Fruit fly (Drosophila melanogaster) whole organism, embryonic: ENCODE measurements around the gene CG7627.

Source experiments
- B-H1 ChIP-seq: fragments of 200-800 bp; sonication (Bioruptor generic); IDR thresholded peaks from 3 replicates; pipeline ENCODE4 v1.3.6; 2022; ENCODE audit warnings: missing biosample characterization, missing genetic modification characterization
- CG10565 ChIP-seq: fragments of 200-800 bp; sonication (Bioruptor generic); optimal IDR thresholded peaks from 3 replicates; lab custom pipeline; 2016; ENCODE audit warnings: missing biosample characterization, mild to moderate bottlenecking, missing genetic modification characterization
- CG12071 ChIP-seq: fragments of 200-800 bp; sonication (Bioruptor generic); optimal IDR thresholded peaks from 3 replicates; lab custom pipeline; 2018; ENCODE audit warnings: missing biosample characterization, mild to moderate bottlenecking, missing genetic modification characterization
- CG1529 ChIP-seq: fragments of 200-800 bp; sonication (Bioruptor generic); optimal IDR thresholded peaks from 3 replicates; lab custom pipeline; 2018; ENCODE audit warnings: missing biosample characterization, missing genetic modification characterization
- CG1603 ChIP-seq: fragments of 200-800 bp; sonication (Bioruptor generic); optimal IDR thresholded peaks from 2 replicates; lab custom pipeline; 2019; ENCODE audit warnings: missing biosample characterization, mild to moderate bottlenecking, missing genetic modification characterization, moderate library complexity
- CG17912 ChIP-seq: fragments of 200-800 bp; sonication (Bioruptor generic); optimal IDR thresholded peaks from 2 replicates; lab custom pipeline; 2018; ENCODE audit warnings: missing biosample characterization, mild to moderate bottlenecking, missing genetic modification characterization
- CG18619 ChIP-seq: fragments of 200-800 bp; sonication (Bioruptor generic); optimal IDR thresholded peaks from 3 replicates; lab custom pipeline; 2017; ENCODE audit warnings: missing biosample characterization, mild to moderate bottlenecking, missing genetic modification characterization
- CG18764 ChIP-seq: fragments of 200-800 bp; sonication (Bioruptor generic); optimal IDR thresholded peaks from 3 replicates; lab custom pipeline; 2016; ENCODE audit warnings: missing biosample characterization, missing genetic modification characterization
- CG2875 ChIP-seq: fragments of 200-800 bp; sonication (Bioruptor generic); optimal IDR thresholded peaks from 2 replicates; lab custom pipeline; 2017; ENCODE audit warnings: missing biosample characterization, mild to moderate bottlenecking, missing genetic modification characterization, missing genetic modification reagents
- CG2889 ChIP-seq: fragments of 200-800 bp; sonication (Bioruptor generic); IDR thresholded peaks from 3 replicates; pipeline ENCODE4 v1.3.6; 2022; ENCODE audit warnings: missing biosample characterization, missing genetic modification characterization
- CG30431 ChIP-seq: fragments of 200-800 bp; sonication (Bioruptor generic); optimal IDR thresholded peaks from 2 replicates; lab custom pipeline; 2017; ENCODE audit warnings: missing biosample characterization, missing genetic modification characterization
- CG31224 ChIP-seq: fragments of 200-800 bp; sonication (Bioruptor generic); IDR thresholded peaks from 2 replicates; pipeline ENCODE4 v1.3.6; 2022; ENCODE audit warnings: missing biosample characterization, missing genetic modification characterization
- CG31388 ChIP-seq: fragments of 200-800 bp; sonication (Bioruptor generic); optimal IDR thresholded peaks from 2 replicates; lab custom pipeline; 2016; ENCODE audit warnings: missing biosample characterization, missing genetic modification characterization
- CG32532 ChIP-seq: fragments of 200-800 bp; sonication (Bioruptor generic); IDR thresholded peaks from 2 replicates; pipeline ENCODE4 v1.3.6; 2022; ENCODE audit warnings: missing biosample characterization, missing genetic modification characterization
- CG33213 ChIP-seq: fragments of 200-800 bp; sonication (Bioruptor generic); optimal IDR thresholded peaks from 3 replicates; lab custom pipeline; 2016; ENCODE audit warnings: missing biosample characterization, missing genetic modification characterization
- CG34224 ChIP-seq: fragments of 200-800 bp; sonication (Bioruptor generic); IDR thresholded peaks from 3 replicates; pipeline ENCODE4 v1.3.6; 2022; ENCODE audit warnings: missing biosample characterization, missing genetic modification characterization; ENCODE audit not compliant: partially characterized antibody
- CG4282 ChIP-seq: fragments of 200-800 bp; sonication (Bioruptor generic); optimal IDR thresholded peaks from 2 replicates; lab custom pipeline; 2016; ENCODE audit warnings: missing biosample characterization, missing genetic modification characterization
- CG4404 ChIP-seq: fragments of 200-800 bp; sonication (Bioruptor generic); IDR thresholded peaks from 2 replicates; pipeline ENCODE4 v1.3.6; 2022; ENCODE audit warnings: missing biosample characterization, missing genetic modification characterization
- CG4617 ChIP-seq: fragments of 200-800 bp; sonication (Bioruptor generic); optimal IDR thresholded peaks from 3 replicates; lab custom pipeline; 2016; ENCODE audit warnings: missing biosample characterization, missing genetic modification characterization, borderline replicate concordance
- CG4854 ChIP-seq: fragments of 200-800 bp; sonication (Bioruptor generic); optimal IDR thresholded peaks from 2 replicates; lab custom pipeline; 2016; ENCODE audit warnings: missing biosample characterization, missing genetic modification characterization, inconsistent platforms
- CG6654 ChIP-seq: fragments of 200-800 bp; sonication (Bioruptor generic); optimal IDR thresholded peaks from 2 replicates; lab custom pipeline; 2017; ENCODE audit warnings: missing biosample characterization, mild to moderate bottlenecking, missing genetic modification characterization
- CG6854 ChIP-seq: fragments of 200-800 bp; sonication (Bioruptor generic); optimal IDR thresholded peaks from 3 replicates; lab custom pipeline; 2017; ENCODE audit warnings: missing biosample characterization, mild to moderate bottlenecking, missing genetic modification characterization
- CG7839 ChIP-seq: fragments of 200-800 bp; sonication (Bioruptor generic); optimal IDR thresholded peaks from 3 replicates; lab custom pipeline; 2018; ENCODE audit warnings: missing biosample characterization, mild to moderate bottlenecking, missing genetic modification characterization, moderate library complexity
- CG9727 ChIP-seq: fragments of 200-800 bp; sonication (Bioruptor generic); optimal IDR thresholded peaks from 3 replicates; lab custom pipeline; 2017; ENCODE audit warnings: missing biosample characterization, mild to moderate bottlenecking, missing genetic modification characterization
- Camta ChIP-seq: fragments of 200-800 bp; sonication (Bioruptor generic); optimal IDR thresholded peaks from 2 replicates; lab custom pipeline; 2016; ENCODE audit warnings: missing biosample characterization, missing genetic modification characterization
- CkIIα-i1 ChIP-seq: fragments of 200-800 bp; sonication (Bioruptor generic); IDR thresholded peaks from 2 replicates; pipeline ENCODE4 v1.3.6; 2022; ENCODE audit warnings: missing biosample characterization, missing genetic modification characterization
- Dip2 ChIP-seq: fragments of 200-800 bp; sonication (Bioruptor generic); IDR thresholded peaks from 2 replicates; pipeline ENCODE4 v1.3.6; 2022; ENCODE audit warnings: missing biosample characterization, missing genetic modification characterization
- Fer1 ChIP-seq: fragments of 200-800 bp; sonication (Bioruptor generic); optimal IDR thresholded peaks from 2 replicates; lab custom pipeline; 2017; ENCODE audit warnings: missing biosample characterization, mild to moderate bottlenecking, missing genetic modification characterization
- Hr39 ChIP-seq: fragments of >200 bp; optimal IDR thresholded peaks from 2 replicates; lab custom pipeline; 2017
- Kr ChIP-seq: fragments of 200-800 bp; sonication (Bioruptor generic); optimal IDR thresholded peaks from 2 replicates; lab custom pipeline; 2017; ENCODE audit warnings: missing biosample characterization, mild to moderate bottlenecking, missing genetic modification characterization
- Max ChIP-seq: fragments of 200-800 bp; sonication (Bioruptor generic); optimal IDR thresholded peaks from 2 replicates; lab custom pipeline; 2016; ENCODE audit warnings: missing biosample characterization, mild to moderate bottlenecking, missing genetic modification characterization
- Mrtf ChIP-seq: fragments of 200-800 bp; sonication (Bioruptor generic); IDR thresholded peaks from 3 replicates; pipeline ENCODE4 v1.3.6; 2022; ENCODE audit warnings: missing biosample characterization, missing genetic modification characterization
- NC2α ChIP-seq: fragments of 200-800 bp; sonication (Bioruptor generic); optimal IDR thresholded peaks from 2 replicates; lab custom pipeline; 2016; ENCODE audit warnings: missing biosample characterization, missing genetic modification characterization
- Nf-YB ChIP-seq: fragments of 200-800 bp; sonication (Bioruptor generic); optimal IDR thresholded peaks from 3 replicates; lab custom pipeline; 2019; ENCODE audit warnings: missing biosample characterization, mild to moderate bottlenecking, missing genetic modification characterization, moderate library complexity
- Sry-δ ChIP-seq: fragments of 200-800 bp; sonication (Bioruptor generic); optimal IDR thresholded peaks from 2 replicates; lab custom pipeline; 2016; ENCODE audit warnings: missing biosample characterization, missing genetic modification characterization
- Vsx1 ChIP-seq: fragments of 200-800 bp; sonication (Bioruptor generic); optimal IDR thresholded peaks from 2 replicates; lab custom pipeline; 2017; ENCODE audit warnings: missing biosample characterization, mild to moderate bottlenecking, missing genetic modification characterization, missing genetic modification reagents
- amos ChIP-seq: fragments of 200-800 bp; sonication (Bioruptor generic); IDR thresholded peaks from 2 replicates; pipeline ENCODE4 v1.3.6; 2022; ENCODE audit warnings: missing biosample characterization, missing genetic modification characterization; ENCODE audit not compliant: partially characterized antibody
- ap ChIP-seq: fragments of 200-800 bp; sonication (Bioruptor generic); IDR thresholded peaks from 2 replicates; pipeline ENCODE4 v1.3.6; 2022; ENCODE audit warnings: missing biosample characterization, missing genetic modification characterization
- dmrt11E ChIP-seq: fragments of 200-800 bp; sonication (Bioruptor generic); optimal IDR thresholded peaks from 3 replicates; lab custom pipeline; 2018; ENCODE audit warnings: missing biosample characterization, mild to moderate bottlenecking, missing genetic modification characterization, moderate library complexity
- dmrt99B ChIP-seq: fragments of 200-800 bp; sonication (Bioruptor generic); optimal IDR thresholded peaks from 2 replicates; lab custom pipeline; 2018; ENCODE audit warnings: missing biosample characterization, mild to moderate bottlenecking, missing genetic modification characterization, moderate library complexity
- ems ChIP-seq: fragments of 200-800 bp; sonication (Bioruptor generic); optimal IDR thresholded peaks from 3 replicates; lab custom pipeline; 2016; ENCODE audit warnings: missing biosample characterization, missing genetic modification characterization
- fd3F ChIP-seq: fragments of 200-800 bp; sonication (Bioruptor generic); optimal IDR thresholded peaks from 2 replicates; lab custom pipeline; 2018; ENCODE audit warnings: missing biosample characterization, mild to moderate bottlenecking, missing genetic modification characterization, moderate library complexity
- gem ChIP-seq: fragments of 200-800 bp; sonication (Bioruptor generic); optimal IDR thresholded peaks from 2 replicates; lab custom pipeline; 2019; ENCODE audit warnings: missing biosample characterization, mild to moderate bottlenecking, missing genetic modification characterization, moderate library complexity
- ham ChIP-seq: fragments of 200-800 bp; sonication (Bioruptor generic); IDR thresholded peaks from 2 replicates; pipeline ENCODE4 v1.3.6; 2022; ENCODE audit warnings: missing biosample characterization, missing genetic modification characterization
- insv ChIP-seq, 2 experiments: fragments of 200-800 bp; sonication (Bioruptor generic); optimal IDR thresholded peaks; 3 replicates each; lab custom pipeline; 2016 to 2018; ENCODE audit warnings: missing biosample characterization in 2 of 2, missing genetic modification characterization in 2 of 2
- inv ChIP-seq: fragments of 200-800 bp; sonication (Bioruptor generic); IDR thresholded peaks from 2 replicates; pipeline ENCODE4 v1.3.6; 2022; ENCODE audit warnings: missing biosample characterization, missing genetic modification characterization; ENCODE audit not compliant: partially characterized antibody
- ken ChIP-seq: fragments of 200-800 bp; sonication (Bioruptor generic); IDR thresholded peaks from 3 replicates; pipeline ENCODE4 v1.3.6; 2022; ENCODE audit warnings: missing biosample characterization, missing genetic modification characterization
- psq ChIP-seq: fragments of 200-800 bp; sonication (Bioruptor generic); optimal IDR thresholded peaks from 2 replicates; lab custom pipeline; 2017; ENCODE audit warnings: missing biosample characterization, missing genetic modification characterization
- rib ChIP-seq: fragments of 200-800 bp; sonication (Bioruptor generic); IDR thresholded peaks from 2 replicates; pipeline ENCODE4 v1.3.6; 2022; ENCODE audit warnings: missing biosample characterization, missing genetic modification characterization
- sens ChIP-seq: fragments of 200-800 bp; sonication (Bioruptor generic); peaks from one replicate; lab custom pipeline; 2016; ENCODE audit warnings: missing biosample characterization, missing genetic modification characterization
- unpg ChIP-seq: fragments of 200-800 bp; sonication (Bioruptor generic); optimal IDR thresholded peaks from 3 replicates; lab custom pipeline; 2018; ENCODE audit warnings: missing biosample characterization, mild to moderate bottlenecking, missing genetic modification characterization, moderate library complexity
- yki ChIP-seq: fragments of >200 bp; optimal IDR thresholded peaks from 3 replicates; lab custom pipeline; 2018

The CG7627 gene

dm6 chr2L:8382646-8383045 lies 20.4 kb upstream of the CG7627 start, which contains the start of the genes CG13392 and Rcd4 (continued):
- peak; percentile 6 for TF ChIP-seq Max (GFP tag; lab: Kevin White, UChicago)
- no peak for TF ChIP-seq CG2889 (GFP tag; lab: Robert Waterston, UW)
- peak; percentile 73 for TF ChIP-seq Sry-δ (GFP tag; lab: Kevin White, UChicago)
- TF ChIP-seq fd3F: peak; percentile 16
- peak; percentile 30 for TF ChIP-seq CG9727 (GFP tag; lab: Kevin White, UChicago)
- TF ChIP-seq CG4854: peak; percentile 45
- 0 out of 3 replicates have a peak, but pooled peaks have one; percentile 34 for TF ChIP-seq Mrtf (GFP tag; lab: Robert Waterston, UW)
- TF ChIP-seq CG4617 (GFP tag; lab: Kevin White, UChicago): peak; percentile 84
- no peak for TF ChIP-seq CG30431 (GFP tag; lab: Kevin White, UChicago)
- peak; percentile 76 for TF ChIP-seq rib (GFP tag; lab: Robert Waterston, UW)
- peak; percentile 71 for TF ChIP-seq ken (GFP tag; lab: Robert Waterston, UW)
- TF ChIP-seq inv (GFP tag; lab: Robert Waterston, UW): 0 out of 2 replicates have a peak, but pooled peaks have one; percentile 22
- TF ChIP-seq CG18764 (GFP tag; lab: Kevin White, UChicago): peak; percentile 70
- no peak for TF ChIP-seq Hr39
- peak; percentile 16 for TF ChIP-seq NC2α
- TF ChIP-seq CG6654 (GFP tag; lab: Kevin White, UChicago): peak; percentile 1
- TF ChIP-seq CG10565 (GFP tag; lab: Kevin White, UChicago): no peak
- TF ChIP-seq CG7839 (tag; lab: Kevin White, UChicago): peak; percentile 36
- no peak for TF ChIP-seq Dip2 (GFP tag; lab: Robert Waterston, UW)
- TF ChIP-seq yki (lab: Kevin White, UChicago): no peak
- TF ChIP-seq ham (GFP tag; lab: Robert Waterston, UW): no peak
- no peak for TF ChIP-seq CG17912 (GFP tag; lab: Kevin White, UChicago)
- no peak for TF ChIP-seq CG6854 (GFP tag; lab: Kevin White, UChicago)
- TF ChIP-seq CG1603: peak; percentile 85
- TF ChIP-seq dmrt11E (tag; lab: Kevin White, UChicago): peak; percentile 21
- peak; percentile 49 for TF ChIP-seq unpg (GFP tag; lab: Kevin White, UChicago)
- TF ChIP-seq amos: peak; percentile 67
- peak; percentile 37 for TF ChIP-seq CG1529 (GFP tag; lab: Kevin White, UChicago)
- peak; percentile 79 for TF ChIP-seq CG4282
- no peak for TF ChIP-seq B-H1
- TF ChIP-seq CG31224: no peak; the same call in 1 of the 2 replicates
- peak; percentile 10 for TF ChIP-seq CG2875
- TF ChIP-seq dmrt99B (tag; lab: Kevin White, UChicago): peak; percentile 21
- peak; percentile 7 for TF ChIP-seq gem (tag; lab: Kevin White, UChicago)
- TF ChIP-seq ems (GFP tag; lab: Kevin White, UChicago): peak; percentile 67
- TF ChIP-seq CG4404: peak; percentile 48; the same call in 1 of the 2 replicates
- TF ChIP-seq CG31388 (GFP tag; lab: Kevin White, UChicago): no peak
- no peak for TF ChIP-seq CkIIα-i1 (GFP tag; lab: Robert Waterston, UW)
- peak; percentile 9 for TF ChIP-seq psq (GFP tag; lab: Kevin White, UChicago)
- TF ChIP-seq CG33213 (GFP tag; lab: Kevin White, UChicago): peak; percentile 72
- TF ChIP-seq Vsx1 (GFP tag; lab: Kevin White, UChicago): no peak
- peak; percentile 11 for TF ChIP-seq Nf-YB
- TF ChIP-seq CG12071: peak; percentile 67
- TF ChIP-seq CG18619 (GFP tag; lab: Kevin White, UChicago): peak; percentile 36
- TF ChIP-seq insv (GFP tag; optimal IDR thresholded peaks at IDR 0.05; lab: Kevin White, UChicago): peak in 1 of 2 experiments; percentile 42
- peak; percentile 79 for TF ChIP-seq CG32532
- peak; percentile 91 for TF ChIP-seq sens
- peak; percentile 81 for TF ChIP-seq CG34224 (GFP tag; lab: Robert Waterston, UW)
- TF ChIP-seq Kr (GFP tag; lab: Kevin White, UChicago): no peak
- TF ChIP-seq Fer1: peak; percentile 75
- TF ChIP-seq Camta: peak; percentile 59
- no peak for TF ChIP-seq ap (GFP tag; lab: Robert Waterston, UW)
